Worm (Caenorhabditis elegans) whole organism, L4/young adult: ENCODE data around the gene E02C12.9.

Experiments used
- W03F9.2 ChIP-seq: fragments of 150-350 bp; optimal IDR thresholded peaks from 2 replicates; lab custom pipeline; 2014; ENCODE audit warnings: missing biosample characterization, missing genetic modification characterization
- him-1 ChIP-seq: sonication (generic microtip); optimal IDR thresholded peaks from 2 replicates; lab custom pipeline; 2016; ENCODE audit warnings: missing genotype, missing genetic modification reagents, missing genetic modification characterization, missing compliant biosample characterization

ce11 chrV:9406890-9407289 is 31.6 kb upstream of the E02C12.9 start:
- no peak for TF ChIP-seq W03F9.2 (tag; lab: Kevin White, UChicago)
- no peak for TF ChIP-seq him-1 (tag; lab: Kevin White, UChicago)
